Fruit fly (Drosophila melanogaster) whole organism: ENCODE measurements around the gene CG12069.

Source experiments
- EcR ChIP-seq, 2 experiments: fragments of >200 bp; optimal IDR thresholded peaks; 2 replicates each; lab custom pipeline; 2017; ENCODE audit warnings: missing biosample characterization in 2 of 2, missing genetic modification characterization in 2 of 2, missing genetic modification reagents in 2 of 2
- pan ChIP-seq: fragments of >200 bp; optimal IDR thresholded peaks from 2 replicates; lab custom pipeline; 2017
- usp ChIP-seq: fragments of >200 bp; optimal IDR thresholded peaks from 2 replicates; lab custom pipeline; 2017; ENCODE audit warnings: missing biosample characterization, missing genetic modification characterization, mixed read lengths

- no peak for TF ChIP-seq usp (GFP tag; lab: Kevin White, UChicago)
- no peak for TF ChIP-seq pan
- TF ChIP-seq EcR (GFP tag; optimal IDR thresholded peaks at IDR 0.05; lab: Kevin White, UChicago): no peak
Measured at dm6 chr3R:30710442-30710841, 15.1 kb upstream of the CG12069 start.
